Worm (Caenorhabditis elegans) whole organism, young adult: Measurements from ENCODE around the gene ZC239.22.

Source experiments
- F49E8.2 ChIP-seq: sonication (generic microtip); optimal IDR thresholded peaks from 3 replicates; lab custom pipeline; 2017; ENCODE audit warnings: missing genetic modification characterization, mild to moderate bottlenecking, missing compliant biosample characterization, antibody characterized with exemption, moderate library complexity; ENCODE audit not compliant: insufficient read depth
- nhr-90 ChIP-seq: sonication (generic microtip); optimal IDR thresholded peaks from 2 replicates; lab custom pipeline; 2016; ENCODE audit warnings: missing genotype, mild to moderate bottlenecking, missing genetic modification characterization, missing compliant biosample characterization

DNA sequence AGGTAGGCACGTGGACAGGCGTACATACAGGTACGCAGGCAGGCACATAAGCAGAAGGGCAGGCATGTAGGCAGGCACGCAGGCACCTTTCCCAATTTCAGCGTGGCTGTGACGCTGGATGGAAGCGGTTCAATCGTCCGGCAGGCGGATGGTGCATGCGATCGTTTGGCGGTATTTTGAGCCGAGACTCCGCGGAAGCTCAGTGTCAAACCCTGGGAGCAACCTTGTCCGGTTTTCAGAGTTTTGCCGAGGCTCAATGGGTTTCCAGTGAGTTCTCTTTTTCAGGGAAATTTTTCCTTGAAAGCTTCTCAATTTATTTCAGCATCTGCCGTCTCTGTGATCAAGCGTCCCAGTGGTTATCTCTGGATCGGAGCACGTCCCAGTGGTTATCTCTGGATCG is 29.6 kb upstream of the ZC239.22 start:
- TF ChIP-seq nhr-90: no peak
- no peak for TF ChIP-seq F49E8.2
